Fruit fly (Drosophila melanogaster): ENCODE data around the gene hdm.
A peak's percentile ranks its signal among the peaks of the same experiment; 100 is the strongest.

Gene hdm

dm6 chrX:7933210-7933915, 13.4 kb upstream of the hdm start, which contains the start of the genes Dhdds and RpS14a (continued):
- peak; percentile 44; the same call in 1 of the 3 replicates for TF ChIP-seq CG7963 (GFP tag; IDR thresholded peaks at IDR 0.05; ENCODE audit: partially characterized antibody)
- TF ChIP-seq sc (optimal IDR thresholded peaks at IDR 0.05), result no peak
- TF ChIP-seq sc (GFP tag; optimal IDR thresholded peaks at IDR 0.05), result peak; percentile 52
- peak; percentile 5 for TF ChIP-seq grn (GFP tag; optimal IDR thresholded peaks at IDR 0.05)
- peak; percentile 41 for TF ChIP-seq pfk (GFP tag; optimal IDR thresholded peaks at IDR 0.05)
- no peak for TF ChIP-seq usp (GFP tag; optimal IDR thresholded peaks at IDR 0.05)
- peak; percentile 32 for TF ChIP-seq NC2α (GFP tag; optimal IDR thresholded peaks at IDR 0.05)
- TF ChIP-seq CG10366 (GFP tag; IDR thresholded peaks at IDR 0.05), result peak; percentile 14; the same call in 1 of the 2 replicates
- peak; percentile 45 for TF ChIP-seq Side (GFP tag; optimal IDR thresholded peaks at IDR 0.05)
- no peak for TF ChIP-seq Atf6 (GFP tag; IDR thresholded peaks at IDR 0.05)
- TF ChIP-seq nerfin-2 (GFP tag; IDR thresholded peaks at IDR 0.05; ENCODE audit: partially characterized antibody), result peak; percentile 24; the same call in 1 of the 2 replicates
- TF ChIP-seq CG34422 (GFP tag; IDR thresholded peaks at IDR 0.05), result peak; percentile 23; the same call in 1 of the 3 replicates
- no peak for TF ChIP-seq TFAM (GFP tag; optimal IDR thresholded peaks at IDR 0.05)
- TF ChIP-seq CG16779 (GFP tag; IDR thresholded peaks at IDR 0.05), result no peak
- no peak for TF ChIP-seq CkIIα-i1 (GFP tag; IDR thresholded peaks at IDR 0.05)
- TF ChIP-seq cato (GFP tag; optimal IDR thresholded peaks at IDR 0.05; ENCODE audit: borderline replicate concordance), result peak; percentile 43
- TF ChIP-seq Lim3 (GFP tag; IDR thresholded peaks at IDR 0.05), result no peak
- peak; percentile 59 for TF ChIP-seq Camta (GFP tag; optimal IDR thresholded peaks at IDR 0.05)
- peak; percentile 38 for TF ChIP-seq CG4707 (GFP tag; optimal IDR thresholded peaks at IDR 0.05)
- no peak for TF ChIP-seq crol (GFP tag; IDR thresholded peaks at IDR 0.05)
- no peak for TF ChIP-seq CG9817 (tag; optimal IDR thresholded peaks at IDR 0.05)
- peak; percentile 47 for TF ChIP-seq CoRest (tag; optimal IDR thresholded peaks at IDR 0.05)
- TF ChIP-seq wor (GFP tag; IDR thresholded peaks at IDR 0.05), result no peak
- TF ChIP-seq CG3838 (GFP tag; optimal IDR thresholded peaks at IDR 0.05), result peak; percentile 22
- TF ChIP-seq h (optimal IDR thresholded peaks at IDR 0.05), result no peak
- peak; percentile 72 for TF ChIP-seq inv (GFP tag; IDR thresholded peaks at IDR 0.05; ENCODE audit: partially characterized antibody)
- TF ChIP-seq CG13775 (GFP tag; optimal IDR thresholded peaks at IDR 0.05), result peak; percentile 89
- TF ChIP-seq CG7987 (GFP tag; optimal IDR thresholded peaks at IDR 0.05), result peak; percentile 64
- TF ChIP-seq CG8359 (GFP tag; optimal IDR thresholded peaks at IDR 0.05; ENCODE audit: borderline replicate concordance), result peak; percentile 6
- peak; percentile 68 for TF ChIP-seq MTF-1 (GFP tag; optimal IDR thresholded peaks at IDR 0.05; ENCODE audit: borderline replicate concordance)
- peak; percentile 77 for TF ChIP-seq Sry-δ (GFP tag; optimal IDR thresholded peaks at IDR 0.05)
- peak; percentile 58 for TF ChIP-seq CG4820 (GFP tag; optimal IDR thresholded peaks at IDR 0.05)
- peak; percentile 15 for TF ChIP-seq en (GFP tag; optimal IDR thresholded peaks at IDR 0.05)
- no peak for TF ChIP-seq bab2 (GFP tag; optimal IDR thresholded peaks at IDR 0.05)
- peak in 1 of 3 experiments; percentile 52 for TF ChIP-seq lola (GFP tag; optimal IDR thresholded peaks at IDR 0.05)
- TF ChIP-seq ci (GFP tag; IDR thresholded peaks at IDR 0.05), result peak; percentile 75
- peak; percentile 19 to 85 for TF ChIP-seq tll (GFP tag; optimal IDR thresholded peaks at IDR 0.05)
- TF ChIP-seq NK7.1 (GFP tag; optimal IDR thresholded peaks at IDR 0.05), result peak; percentile 28
- peak; percentile 1 for TF ChIP-seq Atf3 (GFP tag; optimal IDR thresholded peaks at IDR 0.05)
- peak; percentile 36 for TF ChIP-seq sqz (GFP tag; optimal IDR thresholded peaks at IDR 0.05)
- TF ChIP-seq CG2712 (tag; optimal IDR thresholded peaks at IDR 0.05), result peak; percentile 66
- no peak for TF ChIP-seq psq (GFP tag; optimal IDR thresholded peaks at IDR 0.05)
- peak; percentile 62 for TF ChIP-seq CG3281 (GFP tag; optimal IDR thresholded peaks at IDR 0.05)
- peak; percentile 86 for TF ChIP-seq pita (GFP tag; optimal IDR thresholded peaks at IDR 0.05)
- peak; percentile 57 for TF ChIP-seq CG6765 (GFP tag; optimal IDR thresholded peaks at IDR 0.05)
- peak; percentile 90 for TF ChIP-seq CG14710 (tag; optimal IDR thresholded peaks at IDR 0.05)
- peak; percentile 5 for TF ChIP-seq Mad (GFP tag; optimal IDR thresholded peaks at IDR 0.05)
- TF ChIP-seq br (optimal IDR thresholded peaks at IDR 0.05), result no peak
- peak; percentile 11 for TF ChIP-seq CG31365 (tag; optimal IDR thresholded peaks at IDR 0.05)
- peak; percentile 88 for TF ChIP-seq Scr (GFP tag; IDR thresholded peaks at IDR 0.05; ENCODE audit: partially characterized antibody)
